Worm (Caenorhabditis elegans) whole organism, L1 larva: Measurements from ENCODE around the gene F43E2.6.

ENCODE experiments used
- aha-1 ChIP-seq: fragments of 150-350 bp; optimal IDR thresholded peaks from 2 replicates; lab custom pipeline; 2014; ENCODE audit warnings: missing biosample characterization, missing genetic modification characterization
- blmp-1 ChIP-seq: fragments of 150-350 bp; optimal IDR thresholded peaks from 2 replicates; lab custom pipeline; 2014; ENCODE audit warnings: missing biosample characterization, missing genetic modification characterization
- dpl-1 ChIP-seq, 3 experiments: fragments of 150-350 bp in 2 of 3; sonication (generic microtip) in 1 of 3; optimal IDR thresholded peaks; 2 replicates each; lab custom pipeline; 2014 to 2017; ENCODE audit warnings: missing biosample characterization in 3 of 3, missing genetic modification characterization in 3 of 3, missing genetic modification reagents in 3 of 3
- fos-1 ChIP-seq: fragments of 150-350 bp; optimal IDR thresholded peaks from 2 replicates; lab custom pipeline; 2014; ENCODE audit warnings: missing biosample characterization, missing genetic modification characterization
- hpl-2 ChIP-seq: fragments of 150-350 bp; optimal IDR thresholded peaks from 2 replicates; lab custom pipeline; 2014; ENCODE audit warnings: missing biosample characterization, missing genetic modification reagents, missing genetic modification characterization
- lir-3 ChIP-seq: sonication (generic microtip); optimal IDR thresholded peaks from 2 replicates; lab custom pipeline; 2016; ENCODE audit warnings: mild to moderate bottlenecking, missing genetic modification characterization, moderate library complexity, missing compliant biosample characterization; ENCODE audit not compliant: poor library complexity
- lsy-2 ChIP-seq, 2 experiments: fragments of 150-350 bp; optimal IDR thresholded peaks; 2 replicates each; lab custom pipeline; 2014; ENCODE audit warnings: missing biosample characterization in 2 of 2, missing genetic modification characterization in 2 of 2
- mab-9 ChIP-seq: fragments of 200-800 bp; sonication (Bioruptor generic); IDR thresholded peaks from 2 replicates; pipeline ENCODE4 v1.3.6; 2022; ENCODE audit warnings: missing genetic modification reagents, missing genetic modification characterization, missing compliant biosample characterization
- mef-2 ChIP-seq: fragments of 150-350 bp; optimal IDR thresholded peaks from 2 replicates; lab custom pipeline; 2014; ENCODE audit warnings: missing biosample characterization, missing genetic modification characterization
- nhr-28 ChIP-seq: fragments of 150-350 bp; optimal IDR thresholded peaks from 2 replicates; lab custom pipeline; 2014; ENCODE audit warnings: missing biosample characterization, missing genetic modification characterization
- nhr-84 ChIP-seq: sonication (generic microtip); optimal IDR thresholded peaks from 2 replicates; lab custom pipeline; 2017; ENCODE audit warnings: missing biosample characterization, missing genetic modification characterization
- tbx-2 ChIP-seq: sonication (generic microtip); optimal IDR thresholded peaks from 2 replicates; lab custom pipeline; 2016; ENCODE audit warnings: missing genetic modification characterization, missing compliant biosample characterization
- unc-30 ChIP-seq: sonication (generic microtip); optimal IDR thresholded peaks from 2 replicates; lab custom pipeline; 2017; ENCODE audit warnings: missing biosample characterization, missing genetic modification characterization
- unc-86 ChIP-seq: sonication (generic microtip); optimal IDR thresholded peaks from 2 replicates; lab custom pipeline; 2016; ENCODE audit warnings: missing genetic modification characterization, missing compliant biosample characterization

- no peak for TF ChIP-seq fos-1 (tag; lab: Kevin White, UChicago)
- no peak for TF ChIP-seq unc-30
- TF ChIP-seq dpl-1 (GFP tag; optimal IDR thresholded peaks at IDR 0.05; lab: Kevin White, UChicago) = peak in 2 of 3 experiments; percentile 41 to 50
- TF ChIP-seq lsy-2 (tag; optimal IDR thresholded peaks at IDR 0.05; lab: Kevin White, UChicago) = peak; percentile 20 to 66
- no peak for TF ChIP-seq tbx-2 (tag; lab: Kevin White, UChicago)
- no peak for TF ChIP-seq nhr-84
- no peak for TF ChIP-seq mef-2
- TF ChIP-seq aha-1 (tag; lab: Kevin White, UChicago) = no peak
- TF ChIP-seq lir-3 (tag; lab: Kevin White, UChicago) = peak; percentile 54
- TF ChIP-seq mab-9 = no peak
- no peak for TF ChIP-seq unc-86 (tag; lab: Kevin White, UChicago)
- peak; percentile 31 for TF ChIP-seq blmp-1 (tag; lab: Kevin White, UChicago)
- no peak for TF ChIP-seq hpl-2 (GFP tag; lab: Kevin White, UChicago)
- no peak for TF ChIP-seq nhr-28
Observed at ce11 chrII:7374143-7374542, 5.5 kb upstream of the F43E2.6 start, which contains the start of the genes mtch-1 and rpb-4.
